Fruit fly (Drosophila melanogaster): ENCODE measurements around the gene Nrd1.

dm6 chrX:11855950-11856349 is 12.7 kb downstream of the Nrd1 start:
- TF ChIP-seq CG8478 (optimal IDR thresholded peaks at IDR 0.05): no peak
- no peak for TF ChIP-seq CTCF (optimal IDR thresholded peaks at IDR 0.05)
